Worm (Caenorhabditis elegans): ENCODE results near the gene thk-1.

thk-1 gene

DNA sequence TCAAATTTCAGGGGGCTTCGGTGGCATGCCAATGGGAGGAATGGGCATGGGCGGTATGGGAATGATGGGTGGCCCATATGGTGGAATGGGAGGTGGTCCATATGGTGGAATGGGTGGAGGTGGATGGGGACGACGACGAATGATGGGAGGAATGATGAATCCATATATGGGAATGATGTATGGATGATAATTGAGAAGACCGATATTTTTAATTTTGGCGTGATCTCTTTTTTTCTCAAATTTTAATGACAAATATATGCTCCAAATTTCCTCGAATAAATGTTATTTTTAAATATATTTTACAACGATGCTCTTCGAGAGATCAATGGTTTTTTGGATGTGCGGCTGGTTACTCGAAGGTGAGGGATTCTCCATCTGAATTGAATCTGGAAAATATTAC lies 3.7 kb downstream of the thk-1 start, which contains the start of gene Y43C5A.4:
Gene Y43C5A.4 (plus strand): TSS at position 301 of the 400 bp plus-strand sequence.
- TF ChIP-seq C34F6.9 (tag; optimal IDR thresholded peaks at IDR 0.05): no peak
- no peak for TF ChIP-seq mab-5 (tag; optimal IDR thresholded peaks at IDR 0.05)
- TF ChIP-seq ceh-82 (tag; optimal IDR thresholded peaks at IDR 0.05): no peak
- TF ChIP-seq lin-39 (tag; optimal IDR thresholded peaks at IDR 0.05): no peak
- TF ChIP-seq mbf-1 (tag; optimal IDR thresholded peaks at IDR 0.05): no peak
- no peak for TF ChIP-seq aly-2 (tag; optimal IDR thresholded peaks at IDR 0.05)
- TF ChIP-seq nhr-6 (tag; optimal IDR thresholded peaks at IDR 0.05): no peak
- no peak for TF ChIP-seq Y55F3AM.14 (GFP tag; optimal IDR thresholded peaks at IDR 0.05)
- no peak for TF ChIP-seq zag-1 (tag; optimal IDR thresholded peaks at IDR 0.05)
- TF ChIP-seq elt-1 (tag; optimal IDR thresholded peaks at IDR 0.05): no peak
- TF ChIP-seq ceh-16 (tag; optimal IDR thresholded peaks at IDR 0.05): no peak
- TF ChIP-seq nhr-11 (tag; optimal IDR thresholded peaks at IDR 0.05): no peak
- TF ChIP-seq alr-1 (tag; optimal IDR thresholded peaks at IDR 0.05): no peak
- TF ChIP-seq lsy-2 (tag; optimal IDR thresholded peaks at IDR 0.05): no peak
- no peak for TF ChIP-seq nhr-129 (tag; optimal IDR thresholded peaks at IDR 0.05)
- no peak for TF ChIP-seq sem-4 (tag; optimal IDR thresholded peaks at IDR 0.05)
- no peak for TF ChIP-seq fos-1 (tag; optimal IDR thresholded peaks at IDR 0.05)

DNA sequence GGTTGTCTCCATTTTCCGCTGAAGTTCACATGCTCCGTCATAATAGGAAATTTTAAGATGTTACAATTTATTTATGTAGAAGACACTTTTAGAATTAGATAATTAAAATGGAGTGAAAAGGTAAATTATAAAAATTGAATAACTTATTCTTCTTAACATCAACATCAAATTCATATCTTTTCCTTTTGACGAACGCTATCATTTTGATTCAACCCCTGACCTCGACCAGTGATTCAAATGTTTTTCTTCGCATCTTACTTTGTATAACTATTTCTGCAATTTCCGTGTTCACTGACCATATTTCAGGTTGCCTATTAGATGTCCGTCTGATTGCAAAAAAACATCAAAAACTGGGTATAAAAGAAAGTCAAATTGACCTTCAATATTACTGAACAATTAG lies 4.4 kb downstream of the thk-1 start, which contains the start of gene Y43C5A.7:
Gene Y43C5A.7 (plus strand): TSS at position 301 of the 400 bp plus-strand sequence.
- TF ChIP-seq R02D3.7 (tag; optimal IDR thresholded peaks at IDR 0.05): no peak
- TF ChIP-seq lin-11 (tag; optimal IDR thresholded peaks at IDR 0.05): no peak
- no peak for TF ChIP-seq unc-62 (GFP tag; optimal IDR thresholded peaks at IDR 0.05)
- no peak for TF ChIP-seq sma-9 (GFP tag; optimal IDR thresholded peaks at IDR 0.05)
- TF ChIP-seq sma-9 (tag; optimal IDR thresholded peaks at IDR 0.05): no peak
- no peak for TF ChIP-seq mab-5 (tag; optimal IDR thresholded peaks at IDR 0.05)
- TF ChIP-seq lin-39 (tag; optimal IDR thresholded peaks at IDR 0.05): no peak
- TF ChIP-seq Y55F3AM.14 (GFP tag; optimal IDR thresholded peaks at IDR 0.05): no peak
- no peak for TF ChIP-seq ZK546.5 (tag; optimal IDR thresholded peaks at IDR 0.05)
- TF ChIP-seq gmeb-1 (tag; optimal IDR thresholded peaks at IDR 0.05): no peak
- TF ChIP-seq lin-13 (GFP tag; optimal IDR thresholded peaks at IDR 0.05): no peak

- TF ChIP-seq blmp-1 (tag; optimal IDR thresholded peaks at IDR 0.05; ENCODE audit: insufficient read depth): no peak
- no peak for TF ChIP-seq alr-1 (tag; optimal IDR thresholded peaks at IDR 0.05)
- no peak for TF ChIP-seq sem-4 (tag; optimal IDR thresholded peaks at IDR 0.05)
- no peak for TF ChIP-seq ztf-11 (tag; optimal IDR thresholded peaks at IDR 0.05)
- no peak for TF ChIP-seq F13H6.1 (tag; optimal IDR thresholded peaks at IDR 0.05)
- no peak for TF ChIP-seq aly-2 (tag; optimal IDR thresholded peaks at IDR 0.05)
- no peak for TF ChIP-seq ZK546.5 (tag; optimal IDR thresholded peaks at IDR 0.05)
- no peak for TF ChIP-seq lin-13 (GFP tag; optimal IDR thresholded peaks at IDR 0.05)
Measured at ce11 chrIV:10275050-10275449, 6.3 kb downstream of the thk-1 start.

DNA sequence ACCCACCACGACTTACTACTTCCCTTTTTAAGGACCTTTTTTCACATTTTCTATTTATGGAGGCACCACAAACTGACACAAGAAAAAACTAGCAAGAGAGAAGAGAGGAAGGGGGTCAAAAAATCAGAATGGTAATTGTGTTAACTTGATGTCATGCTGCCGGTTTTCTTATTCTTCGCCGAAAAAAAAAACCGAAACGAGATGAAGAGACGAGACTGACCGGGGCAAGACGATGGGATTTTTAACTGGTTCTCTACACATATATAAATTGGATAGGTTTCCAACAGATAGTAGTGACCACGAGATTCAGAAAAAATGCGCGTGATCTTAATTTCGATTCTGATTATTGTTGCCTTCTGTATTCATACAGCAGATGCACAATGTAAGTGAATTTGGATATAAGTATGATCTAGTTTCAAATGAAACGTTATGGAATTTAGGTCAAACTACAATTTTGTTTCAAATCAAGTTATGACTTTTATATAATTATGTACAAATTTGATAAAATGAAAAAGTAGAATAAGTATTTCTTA lies 7.5 kb downstream of the thk-1 start, which contains the start of gene Y43C5A.3:
Gene Y43C5A.3 (plus strand): TSS at position 256 of the 533 bp plus-strand sequence.
- TF ChIP-seq mbf-1 (tag; optimal IDR thresholded peaks at IDR 0.05) (no peak), sma-9 (GFP tag; optimal IDR thresholded peaks at IDR 0.05) (no peak), sma-9 (tag; optimal IDR thresholded peaks at IDR 0.05) (no peak), skn-1 (tag; optimal IDR thresholded peaks at IDR 0.05) (no peak), nhr-129 (tag; optimal IDR thresholded peaks at IDR 0.05) (peak; percentile 11), R02D3.7 (tag; optimal IDR thresholded peaks at IDR 0.05) (no peak), sma-3 (GFP tag; optimal IDR thresholded peaks at IDR 0.05) (peak; percentile 21), crh-2 (tag; optimal IDR thresholded peaks at IDR 0.05) (peak; percentile 13), C34F6.9 (tag; optimal IDR thresholded peaks at IDR 0.05) (no peak), lsy-2 (tag; optimal IDR thresholded peaks at IDR 0.05) (no peak), ceh-82 (tag; optimal IDR thresholded peaks at IDR 0.05) (no peak), unc-55 (GFP tag; optimal IDR thresholded peaks at IDR 0.05) (no peak), mdl-1 (tag; optimal IDR thresholded peaks at IDR 0.05) (no peak)

ce11 chrIV:10273360-10273759 lies 8.0 kb downstream of the thk-1 start:
- no peak for TF ChIP-seq blmp-1 (tag; optimal IDR thresholded peaks at IDR 0.05; ENCODE audit: insufficient read depth)
